Worm (Caenorhabditis elegans): ENCODE data around the gene rpy-1.

The rpy-1 gene

ce11 chrII:6712177-6712981 is 6.9 kb upstream of the rpy-1 start, which contains the start of the genes dpy-10 and T14B4.19:
Gene dpy-10, minus strand, starts transcription at chrII:6712227.
Gene T14B4.19, minus strand, starts transcription at chrII:6712931.
- peak; percentile 11 for TF ChIP-seq rnt-1 (tag; optimal IDR thresholded peaks at IDR 0.05)
- no peak for TF ChIP-seq pqm-1 (tag; optimal IDR thresholded peaks at IDR 0.05)
- TF ChIP-seq ceh-48 (tag; optimal IDR thresholded peaks at IDR 0.05): no peak
- peak; percentile 66 for TF ChIP-seq ref-2 (tag; optimal IDR thresholded peaks at IDR 0.05)
- no peak for TF ChIP-seq elt-4 (tag; optimal IDR thresholded peaks at IDR 0.05)
- TF ChIP-seq fkh-10 (GFP tag; optimal IDR thresholded peaks at IDR 0.05): no peak
- TF ChIP-seq pax-1 (tag; optimal IDR thresholded peaks at IDR 0.05): no peak
- no peak for TF ChIP-seq fkh-6 (tag; optimal IDR thresholded peaks at IDR 0.05)
- no peak for TF ChIP-seq ets-4 (tag; optimal IDR thresholded peaks at IDR 0.05)
- no peak for TF ChIP-seq sdc-2 (tag; optimal IDR thresholded peaks at IDR 0.05)

ce11 chrII:6710596-6710995 is 5.2 kb upstream of the rpy-1 start:
- TF ChIP-seq ahr-1 (tag; optimal IDR thresholded peaks at IDR 0.05) (no peak), eyg-1 (tag; optimal IDR thresholded peaks at IDR 0.05) (no peak), K02D7.2 (tag; optimal IDR thresholded peaks at IDR 0.05) (no peak), sdc-2 (tag; optimal IDR thresholded peaks at IDR 0.05) (peak; percentile 28), ceh-34 (tag; optimal IDR thresholded peaks at IDR 0.05) (no peak), tbx-2 (tag; optimal IDR thresholded peaks at IDR 0.05) (no peak), ref-2 (tag; optimal IDR thresholded peaks at IDR 0.05) (no peak), ceh-22 (tag; optimal IDR thresholded peaks at IDR 0.05) (no peak), ceh-18 (tag; optimal IDR thresholded peaks at IDR 0.05) (no peak), hlh-6 (tag; optimal IDR thresholded peaks at IDR 0.05) (peak; percentile 45), gmeb-2 (tag; optimal IDR thresholded peaks at IDR 0.05) (no peak), ceh-24 (tag; optimal IDR thresholded peaks at IDR 0.05) (no peak), nhr-232 (tag; optimal IDR thresholded peaks at IDR 0.05) (no peak), pros-1 (tag; optimal IDR thresholded peaks at IDR 0.05) (no peak), C38D4.7 (GFP tag; optimal IDR thresholded peaks at IDR 0.05) (no peak)

- TF ChIP-seq hlh-15 (tag; optimal IDR thresholded peaks at IDR 0.05) (no peak), unc-42 (tag; optimal IDR thresholded peaks at IDR 0.05) (peak; percentile 93)
Observed at ce11 chrII:6709680-6710079, 4.2 kb upstream of the rpy-1 start.

ce11 chrII:6708980-6709379 is 3.5 kb upstream of the rpy-1 start:
- no peak for TF ChIP-seq pag-3 (tag; optimal IDR thresholded peaks at IDR 0.05; ENCODE audit: borderline replicate concordance)
- peak; percentile 36 for TF ChIP-seq nfya-1 (tag; optimal IDR thresholded peaks at IDR 0.05)
- TF ChIP-seq fkh-6 (tag; optimal IDR thresholded peaks at IDR 0.05): no peak
- no peak for TF ChIP-seq F13H6.1 (tag; optimal IDR thresholded peaks at IDR 0.05)
- no peak for TF ChIP-seq ttx-3 (tag; optimal IDR thresholded peaks at IDR 0.05)
- no peak for TF ChIP-seq T23F11.4 (GFP tag; optimal IDR thresholded peaks at IDR 0.05)
- TF ChIP-seq ceh-18 (tag; optimal IDR thresholded peaks at IDR 0.05): peak; percentile 76
- TF ChIP-seq ztf-16 (tag; optimal IDR thresholded peaks at IDR 0.05): no peak
- no peak for TF ChIP-seq pat-9 (tag; optimal IDR thresholded peaks at IDR 0.05)
- no peak for TF ChIP-seq syd-9 (tag; optimal IDR thresholded peaks at IDR 0.05)
- TF ChIP-seq pax-1 (tag; optimal IDR thresholded peaks at IDR 0.05): no peak

ce11 chrII:6707496-6708260 is 2.2 kb upstream of the rpy-1 start:
- TF ChIP-seq ama-1 (optimal IDR thresholded peaks at IDR 0.05): no peak
- no peak for TF ChIP-seq mec-3 (tag; optimal IDR thresholded peaks at IDR 0.05; ENCODE audit: borderline replicate concordance)
- no peak for TF ChIP-seq tbx-7 (tag; optimal IDR thresholded peaks at IDR 0.05)
- TF ChIP-seq rnt-1 (tag; optimal IDR thresholded peaks at IDR 0.05): peak; percentile 41
- peak; percentile 75 for TF ChIP-seq ceh-18 (tag; optimal IDR thresholded peaks at IDR 0.05)
- no peak for TF ChIP-seq hlh-13 (GFP tag; optimal IDR thresholded peaks at IDR 0.05)
- TF ChIP-seq unc-55 (GFP tag; optimal IDR thresholded peaks at IDR 0.05): peak; percentile 84
- TF ChIP-seq ceh-31 (tag; optimal IDR thresholded peaks at IDR 0.05): peak; percentile 27
- TF ChIP-seq unc-42 (tag; optimal IDR thresholded peaks at IDR 0.05): peak; percentile 2
- no peak for TF ChIP-seq ztf-16 (tag; optimal IDR thresholded peaks at IDR 0.05)
- no peak for TF ChIP-seq lin-11 (tag; optimal IDR thresholded peaks at IDR 0.05)
- no peak for TF ChIP-seq ttx-3 (tag; optimal IDR thresholded peaks at IDR 0.05)
- TF ChIP-seq unc-3 (GFP tag; conservative IDR thresholded peaks at IDR 0.05): no peak
- no peak for TF ChIP-seq unc-3 (tag; optimal IDR thresholded peaks at IDR 0.05)
- no peak for TF ChIP-seq hlh-15 (tag; optimal IDR thresholded peaks at IDR 0.05)
- TF ChIP-seq hlh-6 (tag; optimal IDR thresholded peaks at IDR 0.05): no peak

Data from whole organism, late embryonic.